Fruit fly (Drosophila melanogaster) whole organism, embryonic: ENCODE data around the gene Chpf.
A peak's percentile ranks its signal among the peaks of the same experiment; 100 is the strongest.

Experiments used
- Aef1 ChIP-seq: fragments of 200-800 bp; sonication (Bioruptor generic); IDR thresholded peaks from 3 replicates; pipeline ENCODE4 v1.3.6; 2022; ENCODE audit warnings: missing biosample characterization, missing genetic modification characterization
- B-H1 ChIP-seq: fragments of 200-800 bp; sonication (Bioruptor generic); IDR thresholded peaks from 3 replicates; pipeline ENCODE4 v1.3.6; 2022; ENCODE audit warnings: missing biosample characterization, missing genetic modification characterization
- CG1024 ChIP-seq: fragments of 200-800 bp; sonication (Bioruptor generic); IDR thresholded peaks from 2 replicates; pipeline ENCODE4 v1.3.6; 2022; ENCODE audit warnings: missing biosample characterization, missing genetic modification characterization
- CG11093 ChIP-seq: fragments of 200-800 bp; sonication (Bioruptor generic); IDR thresholded peaks from 3 replicates; pipeline ENCODE4 v1.3.6; 2022; ENCODE audit warnings: missing biosample characterization, missing genetic modification characterization
- CG15073 ChIP-seq: fragments of 200-800 bp; sonication (Bioruptor generic); optimal IDR thresholded peaks from 2 replicates; lab custom pipeline; 2016; ENCODE audit warnings: missing biosample characterization, missing genetic modification characterization
- CG15514 ChIP-seq: fragments of 200-800 bp; sonication (Bioruptor generic); optimal IDR thresholded peaks from 3 replicates; lab custom pipeline; 2017; ENCODE audit warnings: missing biosample characterization, missing genetic modification characterization, mild to moderate bottlenecking, moderate library complexity, missing genetic modification reagents
- CG16813 ChIP-seq: fragments of 200-800 bp; sonication (Bioruptor generic); IDR thresholded peaks from 3 replicates; pipeline ENCODE4 v1.3.6; 2022; ENCODE audit warnings: missing biosample characterization, missing genetic modification characterization; ENCODE audit not compliant: partially characterized antibody
- CG17612 ChIP-seq: fragments of 200-800 bp; sonication (Bioruptor generic); IDR thresholded peaks from 2 replicates; pipeline ENCODE4 v1.3.6; 2022; ENCODE audit warnings: missing biosample characterization, missing genetic modification characterization
- CG18011 ChIP-seq: fragments of 200-800 bp; sonication (Bioruptor generic); optimal IDR thresholded peaks from 2 replicates; lab custom pipeline; 2017; ENCODE audit warnings: missing biosample characterization, missing genetic modification characterization, mild to moderate bottlenecking, moderate library complexity, missing genotype
- CG32772 ChIP-seq: fragments of 200-800 bp; sonication (Bioruptor generic); IDR thresholded peaks from 2 replicates; pipeline ENCODE4 v1.3.6; 2022; ENCODE audit warnings: missing biosample characterization, missing genetic modification characterization
- CG34376 ChIP-seq: fragments of 200-800 bp; sonication (Bioruptor generic); optimal IDR thresholded peaks from 2 replicates; lab custom pipeline; 2018; ENCODE audit warnings: missing biosample characterization, mild to moderate bottlenecking, missing genetic modification characterization
- CG3726 ChIP-seq: fragments of 200-800 bp; sonication (Bioruptor generic); IDR thresholded peaks from 3 replicates; pipeline ENCODE4, ENCODE4 v1.3.6; 2022; ENCODE audit warnings: missing biosample characterization, missing genetic modification characterization
- CG4730 ChIP-seq: fragments of 200-800 bp; sonication (Bioruptor generic); IDR thresholded peaks from 2 replicates; pipeline ENCODE4 v1.3.6; 2022; ENCODE audit warnings: missing biosample characterization, missing genetic modification characterization
- CG7839 ChIP-seq: fragments of 200-800 bp; sonication (Bioruptor generic); optimal IDR thresholded peaks from 3 replicates; lab custom pipeline; 2018; ENCODE audit warnings: missing biosample characterization, mild to moderate bottlenecking, missing genetic modification characterization, moderate library complexity
- Camta ChIP-seq: fragments of 200-800 bp; sonication (Bioruptor generic); optimal IDR thresholded peaks from 2 replicates; lab custom pipeline; 2016; ENCODE audit warnings: missing biosample characterization, missing genetic modification characterization
- Dfd ChIP-seq, 2 experiments: fragments of >200 bp; optimal IDR thresholded peaks; 2 replicates each; lab custom pipeline; 2017; ENCODE audit warnings: missing biosample characterization in 2 of 2, missing genetic modification characterization in 2 of 2
- Dref ChIP-seq: fragments of 200-800 bp; sonication (Bioruptor generic); IDR thresholded peaks from 2 replicates; pipeline ENCODE4 v1.3.6; 2022; ENCODE audit warnings: missing biosample characterization, missing genetic modification characterization
- E2f1 ChIP-seq: fragments of 200-800 bp; sonication (Bioruptor generic); IDR thresholded peaks from 2 replicates; pipeline ENCODE4 v1.3.6; 2022; ENCODE audit warnings: missing biosample characterization, missing genetic modification characterization
- Fer3 ChIP-seq: fragments of 200-800 bp; sonication (Bioruptor generic); optimal IDR thresholded peaks from 2 replicates; lab custom pipeline; 2018; ENCODE audit warnings: missing biosample characterization, mild to moderate bottlenecking, missing genetic modification characterization, moderate library complexity
- Hey ChIP-seq: fragments of 200-800 bp; sonication (Bioruptor generic); optimal IDR thresholded peaks from 3 replicates; lab custom pipeline; 2018; ENCODE audit warnings: missing biosample characterization, mild to moderate bottlenecking, missing genetic modification characterization
- Lhr ChIP-seq: fragments of 200-800 bp; sonication (Bioruptor generic); optimal IDR thresholded peaks from 3 replicates; lab custom pipeline; 2017; ENCODE audit warnings: mild to moderate bottlenecking, missing biosample characterization, missing genetic modification reagents, missing genetic modification characterization
- MESR4 ChIP-seq: fragments of 200-800 bp; sonication (Bioruptor generic); optimal IDR thresholded peaks from 2 replicates; lab custom pipeline; 2018; ENCODE audit warnings: missing biosample characterization, mild to moderate bottlenecking, missing genetic modification characterization, moderate library complexity
- Max ChIP-seq: fragments of 200-800 bp; sonication (Bioruptor generic); optimal IDR thresholded peaks from 2 replicates; lab custom pipeline; 2016; ENCODE audit warnings: missing biosample characterization, mild to moderate bottlenecking, missing genetic modification characterization
- Mes4 ChIP-seq: fragments of 200-800 bp; sonication (Bioruptor generic); optimal IDR thresholded peaks from 2 replicates; lab custom pipeline; 2016; ENCODE audit warnings: missing biosample characterization, missing genetic modification characterization
- Scr ChIP-seq: fragments of 200-800 bp; sonication (Bioruptor generic); IDR thresholded peaks from 2 replicates; pipeline ENCODE4 v1.3.6; 2022; ENCODE audit warnings: missing biosample characterization, missing genetic modification characterization; ENCODE audit not compliant: partially characterized antibody
- Sox100B ChIP-seq: fragments of 200-800 bp; sonication (Bioruptor generic); optimal IDR thresholded peaks from 3 replicates; lab custom pipeline; 2018; ENCODE audit warnings: missing biosample characterization, mild to moderate bottlenecking, missing genetic modification characterization
- Sry-β ChIP-seq: fragments of 200-800 bp; sonication (Bioruptor generic); optimal IDR thresholded peaks from 2 replicates; lab custom pipeline; 2018; ENCODE audit warnings: missing biosample characterization, mild to moderate bottlenecking, missing genetic modification characterization, moderate library complexity
- Tbp ChIP-seq: fragments of >200 bp; optimal IDR thresholded peaks from 2 replicates; lab custom pipeline; 2018; ENCODE audit warnings: missing biosample characterization, missing genetic modification characterization
- ap ChIP-seq: fragments of 200-800 bp; sonication (Bioruptor generic); IDR thresholded peaks from 2 replicates; pipeline ENCODE4 v1.3.6; 2022; ENCODE audit warnings: missing biosample characterization, missing genetic modification characterization
- ara ChIP-seq: fragments of 200-800 bp; sonication (Bioruptor generic); IDR thresholded peaks from 2 replicates; pipeline ENCODE4 v1.3.6; 2022; ENCODE audit warnings: missing biosample characterization, missing genetic modification characterization
- az2 ChIP-seq: fragments of 200-800 bp; sonication (Bioruptor generic); optimal IDR thresholded peaks from 3 replicates; lab custom pipeline; 2016; ENCODE audit warnings: missing biosample characterization, missing genetic modification characterization
- bab2 ChIP-seq: fragments of 200-800 bp; sonication (Bioruptor generic); optimal IDR thresholded peaks from 2 replicates; lab custom pipeline; 2016; ENCODE audit warnings: missing biosample characterization, missing genetic modification characterization
- bbx ChIP-seq: fragments of 200-800 bp; sonication (Bioruptor generic); IDR thresholded peaks from 2 replicates; pipeline ENCODE4 v1.3.6; 2022; ENCODE audit warnings: missing biosample characterization, missing genetic modification characterization; ENCODE audit not compliant: partially characterized antibody
- bsh ChIP-seq, 2 experiments: fragments of 200-800 bp; sonication (Bioruptor generic); optimal IDR thresholded peaks; 2 replicates each; lab custom pipeline; 2017 to 2018; ENCODE audit warnings: mild to moderate bottlenecking in 2 of 2, missing biosample characterization in 2 of 2, missing genetic modification characterization in 2 of 2, moderate library complexity in 1 of 2
- chinmo ChIP-seq: fragments of 200-800 bp; sonication (Bioruptor generic); IDR thresholded peaks from 4 replicates; pipeline ENCODE4 v1.3.6; 2022; ENCODE audit warnings: missing biosample characterization, missing genetic modification characterization; ENCODE audit not compliant: partially characterized antibody
- crp ChIP-seq, 2 experiments: fragments of 200-800 bp; sonication (Bioruptor generic); optimal IDR thresholded peaks; 2 replicates in 1 of 2; 3 replicates in 1 of 2; lab custom pipeline; 2017; ENCODE audit warnings: missing biosample characterization in 2 of 2, missing genetic modification characterization in 2 of 2, mild to moderate bottlenecking in 1 of 2, moderate library complexity in 1 of 2
- da ChIP-seq: fragments of 200-800 bp; sonication (Bioruptor generic); optimal IDR thresholded peaks from 2 replicates; lab custom pipeline; 2016; ENCODE audit warnings: missing biosample characterization, missing genetic modification characterization
- dimm ChIP-seq: fragments of 200-800 bp; sonication (Bioruptor generic); IDR thresholded peaks from 2 replicates; pipeline ENCODE4 v1.3.6; 2022; ENCODE audit warnings: missing biosample characterization, missing genetic modification characterization
- en ChIP-seq: fragments of 200-800 bp; sonication (Bioruptor generic); optimal IDR thresholded peaks from 2 replicates; lab custom pipeline; 2016; ENCODE audit warnings: missing biosample characterization, missing genetic modification characterization
- gfzf ChIP-seq: fragments of 200-800 bp; sonication (Bioruptor generic); optimal IDR thresholded peaks from 2 replicates; lab custom pipeline; 2016; ENCODE audit warnings: missing biosample characterization, mild to moderate bottlenecking, missing genetic modification characterization, moderate library complexity
- her ChIP-seq: fragments of 200-800 bp; sonication (Bioruptor generic); optimal IDR thresholded peaks from 2 replicates; lab custom pipeline; 2016; ENCODE audit warnings: missing biosample characterization, missing genetic modification characterization
- ken ChIP-seq: fragments of 200-800 bp; sonication (Bioruptor generic); IDR thresholded peaks from 3 replicates; pipeline ENCODE4 v1.3.6; 2022; ENCODE audit warnings: missing biosample characterization, missing genetic modification characterization
- klu ChIP-seq: fragments of 200-800 bp; sonication (Bioruptor generic); IDR thresholded peaks from 2 replicates; pipeline ENCODE4 v1.3.6; 2022; ENCODE audit warnings: missing biosample characterization, missing genetic modification characterization
- lov ChIP-seq, 2 experiments: fragments of 200-800 bp in 1 of 2; fragments of >200 bp in 1 of 2; sonication (Bioruptor generic) in 1 of 2; IDR thresholded peaks in 1 of 2; optimal IDR thresholded peaks in 1 of 2; 2 replicates in 1 of 2; 3 replicates in 1 of 2; pipeline versions ENCODE4 v1.3.6 to Lab custom; 2017 to 2022; ENCODE audit warnings: missing biosample characterization in 1 of 2, missing genetic modification characterization in 1 of 2
- luna ChIP-seq: fragments of 200-800 bp; sonication (Bioruptor generic); optimal IDR thresholded peaks from 2 replicates; lab custom pipeline; 2016; ENCODE audit warnings: missing biosample characterization, missing genetic modification characterization
- onecut ChIP-seq: fragments of 200-800 bp; sonication (Bioruptor generic); IDR thresholded peaks from 2 replicates; pipeline ENCODE4 v1.3.6; 2022; ENCODE audit warnings: missing biosample characterization, missing genetic modification characterization
- pum ChIP-seq: fragments of 200-800 bp; sonication (Bioruptor generic); optimal IDR thresholded peaks from 2 replicates; lab custom pipeline; 2016; ENCODE audit warnings: missing biosample characterization, missing genetic modification characterization
- sima ChIP-seq: fragments of 200-800 bp; sonication (Bioruptor generic); optimal IDR thresholded peaks from 2 replicates; lab custom pipeline; 2016; ENCODE audit warnings: missing biosample characterization, missing genetic modification characterization
- stc ChIP-seq: fragments of 200-800 bp; sonication (Bioruptor generic); IDR thresholded peaks from 2 replicates; pipeline ENCODE4 v1.3.6; 2022; ENCODE audit warnings: missing biosample characterization, missing genetic modification characterization
- stwl ChIP-seq: fragments of 200-800 bp; sonication (Bioruptor generic); optimal IDR thresholded peaks from 3 replicates; lab custom pipeline; 2018; ENCODE audit warnings: missing biosample characterization, mild to moderate bottlenecking, missing genetic modification characterization, moderate library complexity
- tin ChIP-seq: fragments of 200-800 bp; sonication (Bioruptor generic); optimal IDR thresholded peaks from 3 replicates; lab custom pipeline; 2016; ENCODE audit warnings: missing biosample characterization, missing genetic modification characterization

Gene Chpf

dm6 chrX:13143100-13143499, 30.8 kb upstream of the Chpf start (continued):
- TF ChIP-seq her (GFP tag; lab: Kevin White, UChicago): no peak
- no peak; the same call in 1 of the 2 replicates for TF ChIP-seq stc
- no peak for TF ChIP-seq ap (GFP tag; lab: Robert Waterston, UW)
- no peak for TF ChIP-seq lov (optimal IDR thresholded peaks at IDR 0.05; lab: Kevin White, UChicago)
- TF ChIP-seq lov (GFP tag; IDR thresholded peaks at IDR 0.05; lab: Robert Waterston, UW): no peak
- no peak for TF ChIP-seq CG34376
- TF ChIP-seq Sox100B (GFP tag; lab: Kevin White, UChicago): peak; percentile 45
- no peak for TF ChIP-seq MESR4 (GFP tag; lab: Kevin White, UChicago)
- TF ChIP-seq B-H1 (GFP tag; lab: Robert Waterston, UW): 0 out of 3 replicates have a peak, but pooled peaks have one; percentile 12
- TF ChIP-seq E2f1 (GFP tag; lab: Robert Waterston, UW): peak; percentile 31; the same call in 1 of the 2 replicates
- no peak for TF ChIP-seq Scr
- no peak for TF ChIP-seq CG16813 (GFP tag; lab: Robert Waterston, UW)
- 0 out of 2 replicates have a peak, but pooled peaks have one; percentile 35 for TF ChIP-seq CG32772 (GFP tag; lab: Robert Waterston, UW)
- TF ChIP-seq da (GFP tag; lab: Kevin White, UChicago): no peak
- no peak for TF ChIP-seq Hey (tag; lab: Kevin White, UChicago)
- TF ChIP-seq CG1024: no peak
- no peak for TF ChIP-seq Dref (GFP tag; lab: Robert Waterston, UW)
- TF ChIP-seq stwl (tag; lab: Kevin White, UChicago): no peak
- no peak for TF ChIP-seq tin (GFP tag; lab: Kevin White, UChicago)
- no peak for TF ChIP-seq bbx (GFP tag; lab: Robert Waterston, UW)
- no peak for TF ChIP-seq CG11093 (GFP tag; lab: Robert Waterston, UW)
- peak; percentile 54 for TF ChIP-seq CG4730
- TF ChIP-seq CG15514: no peak
- no peak for TF ChIP-seq CG3726
- peak; percentile 25 for TF ChIP-seq Fer3 (tag; lab: Kevin White, UChicago)
- TF ChIP-seq az2 (GFP tag; lab: Kevin White, UChicago): peak; percentile 34
- no peak for TF ChIP-seq chinmo (GFP tag; lab: Robert Waterston, UW)
- TF ChIP-seq luna: no peak
- no peak for TF ChIP-seq ara (GFP tag; lab: Robert Waterston, UW)
- no peak for TF ChIP-seq pum (GFP tag; lab: Kevin White, UChicago)
- no peak for TF ChIP-seq ken (GFP tag; lab: Robert Waterston, UW)
- TF ChIP-seq Max (GFP tag; lab: Kevin White, UChicago): no peak
- TF ChIP-seq bsh (GFP tag; optimal IDR thresholded peaks at IDR 0.05; lab: Kevin White, UChicago): peak; percentile 47
- no peak for TF ChIP-seq bab2 (GFP tag; lab: Kevin White, UChicago)
- TF ChIP-seq Aef1: peak; percentile 31; the same call in 1 of the 3 replicates
- no peak for TF ChIP-seq Dfd (GFP tag; optimal IDR thresholded peaks at IDR 0.05; lab: Kevin White, UChicago)
- TF ChIP-seq Lhr (GFP tag; lab: Kevin White, UChicago): no peak
- TF ChIP-seq CG15073 (GFP tag; lab: Kevin White, UChicago): no peak
- TF ChIP-seq en (GFP tag; lab: Kevin White, UChicago): no peak
- TF ChIP-seq onecut: 0 out of 2 replicates have a peak, but pooled peaks have one; percentile 7
- TF ChIP-seq crp (GFP tag; optimal IDR thresholded peaks at IDR 0.05; lab: Kevin White, UChicago): no peak
- no peak for TF ChIP-seq Camta (GFP tag; lab: Kevin White, UChicago)
- TF ChIP-seq Mes4: no peak
- TF ChIP-seq klu (GFP tag; lab: Robert Waterston, UW): no peak
- peak; percentile 58 for TF ChIP-seq CG7839
- TF ChIP-seq CG17612: no peak
- no peak for TF ChIP-seq sima
- TF ChIP-seq Sry-β (GFP tag; lab: Kevin White, UChicago): no peak
- TF ChIP-seq CG18011 (GFP tag; lab: Kevin White, UChicago): no peak
- no peak for TF ChIP-seq gfzf (GFP tag; lab: Kevin White, UChicago)
- TF ChIP-seq dimm (GFP tag; lab: Robert Waterston, UW): no peak
- no peak for TF ChIP-seq Tbp (GFP tag; lab: Kevin White, UChicago)
